Worm (Caenorhabditis elegans) whole organism, young adult: ENCODE results near the gene rbg-1.

Experiments used
- C17E4.6 ChIP-seq: fragments of 200-800 bp; sonication (Bioruptor generic); IDR thresholded peaks from 2 replicates; pipeline ENCODE4 v1.3.6; 2022; ENCODE audit warnings: missing genetic modification reagents, missing genetic modification characterization, missing compliant biosample characterization
- F10E7.11 ChIP-seq: sonication (generic microtip); optimal IDR thresholded peaks from 2 replicates; lab custom pipeline; 2017; ENCODE audit warnings: mild to moderate bottlenecking, missing genetic modification characterization, moderate library complexity, missing compliant biosample characterization
- F22D6.2 ChIP-seq: sonication (generic microtip); optimal IDR thresholded peaks from 2 replicates; lab custom pipeline; 2016; ENCODE audit warnings: mild to moderate bottlenecking, missing genetic modification characterization, missing compliant biosample characterization
- F23B12.7 ChIP-seq: sonication (generic microtip); optimal IDR thresholded peaks from 2 replicates; lab custom pipeline; 2017; ENCODE audit warnings: missing genetic modification characterization, mild to moderate bottlenecking, missing compliant biosample characterization, antibody characterized with exemption, moderate library complexity; ENCODE audit not compliant: insufficient read depth
- F37B4.10 ChIP-seq: fragments of 200-800 bp; sonication (Bioruptor generic); IDR thresholded peaks from 2 replicates; pipeline ENCODE4 v1.3.6; 2022; ENCODE audit warnings: missing genetic modification characterization, missing compliant biosample characterization
- F39B2.1 ChIP-seq: fragments of 200-800 bp; sonication (Bioruptor generic); IDR thresholded peaks from 2 replicates; pipeline ENCODE4 v1.3.6; 2022; ENCODE audit warnings: missing genetic modification reagents, missing genetic modification characterization, missing compliant biosample characterization
- F52B5.7 ChIP-seq: sonication (generic microtip); optimal IDR thresholded peaks from 2 replicates; lab custom pipeline; 2016; ENCODE audit warnings: mild to moderate bottlenecking, missing genetic modification characterization, missing compliant biosample characterization
- F55B11.4 ChIP-seq: sonication (generic microtip); optimal IDR thresholded peaks from 2 replicates; lab custom pipeline; 2016; ENCODE audit warnings: missing compliant biosample characterization, missing genetic modification characterization, borderline replicate concordance; ENCODE audit not compliant: insufficient read depth
- F57A8.1 ChIP-seq: fragments of 200-800 bp; sonication (Bioruptor generic); optimal IDR thresholded peaks from 2 replicates; lab custom pipeline; 2018; ENCODE audit warnings: mild to moderate bottlenecking, missing genetic modification characterization, moderate library complexity, missing compliant biosample characterization
- T07F8.4 ChIP-seq: sonication (generic microtip); optimal IDR thresholded peaks from 2 replicates; lab custom pipeline; 2016; ENCODE audit warnings: mild to moderate bottlenecking, missing genetic modification characterization, moderate library complexity, missing compliant biosample characterization
- T26A5.8 ChIP-seq: sonication (generic microtip); optimal IDR thresholded peaks from 2 replicates; lab custom pipeline; 2016; ENCODE audit warnings: missing genetic modification characterization, missing compliant biosample characterization
- Y95B8A.8 ChIP-seq: fragments of 200-800 bp; sonication (Bioruptor generic); IDR thresholded peaks from 2 replicates; pipeline ENCODE4 v1.3.6; 2022; ENCODE audit warnings: missing genetic modification reagents, missing genetic modification characterization, missing compliant biosample characterization
- ama-1 ChIP-seq, 3 experiments: fragments of 150-350 bp in 1 of 3; sonication (generic microtip) in 2 of 3; optimal IDR thresholded peaks; 2 replicates each; lab custom pipeline; 2014 to 2018; ENCODE audit warnings: missing biosample characterization in 2 of 3, missing genetic modification characterization in 2 of 3, missing genetic modification reagents in 2 of 3
- cebp-1 ChIP-seq, 2 experiments: fragments of 200-800 bp in 1 of 2; sonication (Bioruptor generic) in 1 of 2; sonication (generic microtip) in 1 of 2; IDR thresholded peaks in 1 of 2; optimal IDR thresholded peaks in 1 of 2; 2 replicates each; pipeline versions ENCODE4 v1.3.6 to Lab custom; 2017 to 2022; ENCODE audit warnings: missing compliant biosample characterization in 2 of 2, missing genetic modification characterization in 2 of 2, mild to moderate bottlenecking in 1 of 2, missing genetic modification reagents in 1 of 2, moderate library complexity in 1 of 2
- chd-7 ChIP-seq: sonication (generic microtip); optimal IDR thresholded peaks from 2 replicates; lab custom pipeline; 2016; ENCODE audit warnings: mild to moderate bottlenecking, missing genetic modification characterization, moderate library complexity, missing compliant biosample characterization
- die-1 ChIP-seq: sonication (generic microtip); optimal IDR thresholded peaks from 2 replicates; lab custom pipeline; 2016; ENCODE audit warnings: missing genotype, mild to moderate bottlenecking, missing genetic modification characterization, missing compliant biosample characterization
- dox-1 ChIP-seq: fragments of 200-800 bp; sonication (Bioruptor generic); IDR thresholded peaks from 2 replicates; pipeline ENCODE4 v1.3.6; 2022; ENCODE audit warnings: missing genetic modification reagents, missing genetic modification characterization, missing compliant biosample characterization
- egl-18 ChIP-seq: fragments of 200-800 bp; sonication (Bioruptor generic); IDR thresholded peaks from 2 replicates; pipeline ENCODE4 v1.3.6; 2022; ENCODE audit warnings: missing genetic modification reagents, missing genetic modification characterization, missing compliant biosample characterization
- egl-44 ChIP-seq: fragments of 200-800 bp; sonication (Bioruptor generic); IDR thresholded peaks from 2 replicates; pipeline ENCODE4 v1.3.6; 2022; ENCODE audit warnings: missing genetic modification reagents, missing genetic modification characterization, missing compliant biosample characterization
- ekl-4 ChIP-seq: fragments of 200-800 bp; sonication (Bioruptor generic); IDR thresholded peaks from 2 replicates; pipeline ENCODE4 v1.3.6; 2022; ENCODE audit warnings: missing genetic modification reagents, missing genetic modification characterization, missing compliant biosample characterization
- fkh-3 ChIP-seq: sonication (generic microtip); optimal IDR thresholded peaks from 2 replicates; lab custom pipeline; 2016; ENCODE audit warnings: mild to moderate bottlenecking, missing genetic modification characterization, missing compliant biosample characterization
- let-607 ChIP-seq, 2 experiments: fragments of 200-800 bp in 1 of 2; sonication (Bioruptor generic) in 1 of 2; sonication (generic microtip) in 1 of 2; optimal IDR thresholded peaks; 2 replicates each; lab custom pipeline; 2016 to 2018; ENCODE audit warnings: mild to moderate bottlenecking in 2 of 2, missing compliant biosample characterization in 2 of 2, missing genetic modification characterization in 2 of 2, moderate library complexity in 2 of 2, missing genotype in 1 of 2
- lin-40 ChIP-seq: sonication (generic microtip); optimal IDR thresholded peaks from 2 replicates; lab custom pipeline; 2016; ENCODE audit warnings: missing genetic modification characterization, mild to moderate bottlenecking, missing compliant biosample characterization, missing genotype, missing genetic modification reagents
- mcd-1 ChIP-seq: fragments of 200-800 bp; sonication (Bioruptor generic); IDR thresholded peaks from 2 replicates; pipeline ENCODE4 v1.3.6; 2022; ENCODE audit warnings: missing genetic modification reagents, missing genetic modification characterization, missing compliant biosample characterization
- nhr-80 ChIP-seq: sonication (generic microtip); optimal IDR thresholded peaks from 2 replicates; lab custom pipeline; 2016; ENCODE audit warnings: missing genetic modification characterization, missing compliant biosample characterization
- snpc-1.1 ChIP-seq: sonication (generic microtip); optimal IDR thresholded peaks from 2 replicates; lab custom pipeline; 2017; ENCODE audit warnings: missing genetic modification characterization, mild to moderate bottlenecking, missing compliant biosample characterization, antibody characterized with exemption, moderate library complexity, missing genotype, missing genetic modification reagents; ENCODE audit not compliant: insufficient read depth
- unc-130 ChIP-seq: sonication (generic microtip); optimal IDR thresholded peaks from 2 replicates; lab custom pipeline; 2016; ENCODE audit warnings: missing genetic modification reagents, missing genetic modification characterization, missing compliant biosample characterization
- zim-3 ChIP-seq: sonication (generic microtip); optimal IDR thresholded peaks from 2 replicates; lab custom pipeline; 2017; ENCODE audit warnings: mild to moderate bottlenecking, missing genetic modification characterization, moderate library complexity, missing compliant biosample characterization
- ztf-26 ChIP-seq: sonication (generic microtip); optimal IDR thresholded peaks from 2 replicates; lab custom pipeline; 2017; ENCODE audit warnings: missing genetic modification characterization, missing compliant biosample characterization
- ztf-3 ChIP-seq: fragments of 200-800 bp; sonication (Bioruptor generic); optimal IDR thresholded peaks from 2 replicates; lab custom pipeline; 2018; ENCODE audit warnings: mild to moderate bottlenecking, missing genetic modification characterization, missing compliant biosample characterization

Gene rbg-1

DNA sequence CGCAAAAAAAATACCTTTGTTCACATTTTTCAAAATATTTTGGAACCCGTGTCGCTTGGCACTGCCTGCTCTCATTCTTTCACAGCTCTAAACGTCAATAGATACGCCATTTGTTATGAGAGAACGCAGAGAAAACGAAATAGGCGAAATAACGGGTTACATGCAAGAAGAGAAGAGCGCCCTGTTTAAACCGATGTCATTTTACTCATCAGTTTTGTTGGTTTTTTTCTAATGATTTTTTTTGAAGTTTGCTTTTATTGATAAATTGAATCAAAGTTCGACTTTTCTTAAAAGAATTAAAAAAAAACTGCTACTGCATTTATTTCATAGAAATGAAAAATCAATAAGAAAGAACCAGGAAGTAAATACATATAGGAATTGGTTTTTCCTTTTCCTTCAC lies 4.6 kb upstream of the rbg-1 start (continued):
- no peak for TF ChIP-seq cebp-1 (GFP tag; IDR thresholded peaks at IDR 0.05; lab: Robert Waterston, UW)
- TF ChIP-seq cebp-1 (tag; optimal IDR thresholded peaks at IDR 0.05; lab: Kevin White, UChicago): peak; percentile 49
- peak in 1 of 2 experiments; percentile 10 for TF ChIP-seq let-607 (tag; optimal IDR thresholded peaks at IDR 0.05; lab: Kevin White, UChicago)
- TF ChIP-seq T26A5.8 (tag; lab: Kevin White, UChicago): no peak
- TF ChIP-seq fkh-3 (tag; lab: Kevin White, UChicago): no peak
- TF ChIP-seq F52B5.7: no peak
- peak; percentile 60 for TF ChIP-seq lin-40 (tag; lab: Kevin White, UChicago)
- no peak for TF ChIP-seq ztf-3 (GFP tag; lab: Kevin White, UChicago)
- TF ChIP-seq mcd-1 (GFP tag; lab: Robert Waterston, UW): no peak
- TF ChIP-seq F57A8.1: no peak
- no peak for TF ChIP-seq zim-3
- TF ChIP-seq ztf-26 (tag; lab: Kevin White, UChicago): peak; percentile 30
- TF ChIP-seq die-1 (tag; lab: Kevin White, UChicago): no peak
- no peak for TF ChIP-seq C17E4.6 (GFP tag; lab: Robert Waterston, UW)
- TF ChIP-seq T07F8.4 (tag; lab: Kevin White, UChicago): no peak
- TF ChIP-seq ekl-4 (GFP tag; lab: Robert Waterston, UW): no peak
- TF ChIP-seq F22D6.2: no peak
- no peak for TF ChIP-seq egl-18
- TF ChIP-seq F39B2.1 (GFP tag; lab: Robert Waterston, UW): no peak
- TF ChIP-seq ama-1 (optimal IDR thresholded peaks at IDR 0.05; lab: Kevin White, UChicago): peak; percentile 57
- TF ChIP-seq ama-1 (GFP tag; optimal IDR thresholded peaks at IDR 0.05; lab: Kevin White, UChicago): no peak
- no peak for TF ChIP-seq snpc-1.1 (tag; lab: Kevin White, UChicago)
- no peak for TF ChIP-seq F37B4.10
- no peak for TF ChIP-seq F55B11.4
- TF ChIP-seq chd-7 (tag; lab: Kevin White, UChicago): no peak
- TF ChIP-seq egl-44 (GFP tag; lab: Robert Waterston, UW): no peak

DNA sequence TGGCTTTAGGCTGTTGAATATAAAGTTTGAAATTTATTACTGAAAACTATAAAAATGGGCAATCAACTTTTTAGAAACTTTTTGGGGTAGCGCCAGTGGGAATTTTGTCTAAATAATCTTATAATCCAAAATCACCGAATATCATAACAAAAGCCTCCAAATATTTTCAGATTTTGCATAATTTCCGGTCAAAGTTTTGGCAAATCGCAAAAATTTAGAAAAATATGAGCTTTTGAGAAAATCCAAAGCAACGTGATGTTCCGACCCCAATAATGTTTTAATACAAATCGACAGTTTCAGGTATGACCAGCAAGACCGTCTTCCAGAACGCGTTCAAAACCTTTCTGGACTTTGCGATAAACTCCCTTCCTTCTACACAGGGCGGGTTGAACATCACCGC lies 3.9 kb upstream of the rbg-1 start, which contains the start of gene emre-1:
TSS of gene emre-1 (plus strand) at position 301 of the 400 bp plus-strand sequence.
- TF ChIP-seq F23B12.7 (tag; lab: Kevin White, UChicago) (no peak), F10E7.11 (no peak), unc-130 (GFP tag; lab: Kevin White, UChicago) (no peak), cebp-1 (GFP tag; IDR thresholded peaks at IDR 0.05; lab: Robert Waterston, UW) (no peak), cebp-1 (tag; optimal IDR thresholded peaks at IDR 0.05; lab: Kevin White, UChicago) (no peak)

ce11 chrX:14981620-14982019 lies 1.7 kb upstream of the rbg-1 start:
- TF ChIP-seq cebp-1 (GFP tag; IDR thresholded peaks at IDR 0.05; lab: Robert Waterston, UW) (peak; percentile 95), cebp-1 (tag; optimal IDR thresholded peaks at IDR 0.05; lab: Kevin White, UChicago) (peak; percentile 90), nhr-80 (tag; lab: Kevin White, UChicago) (peak; percentile 40), let-607 (tag; optimal IDR thresholded peaks at IDR 0.05; lab: Kevin White, UChicago) (peak; percentile 97 to 98), mcd-1 (GFP tag; lab: Robert Waterston, UW) (peak; percentile 37; the same call in 1 of the 2 replicates), dox-1 (GFP tag; lab: Robert Waterston, UW) (peak; percentile 54)

DNA sequence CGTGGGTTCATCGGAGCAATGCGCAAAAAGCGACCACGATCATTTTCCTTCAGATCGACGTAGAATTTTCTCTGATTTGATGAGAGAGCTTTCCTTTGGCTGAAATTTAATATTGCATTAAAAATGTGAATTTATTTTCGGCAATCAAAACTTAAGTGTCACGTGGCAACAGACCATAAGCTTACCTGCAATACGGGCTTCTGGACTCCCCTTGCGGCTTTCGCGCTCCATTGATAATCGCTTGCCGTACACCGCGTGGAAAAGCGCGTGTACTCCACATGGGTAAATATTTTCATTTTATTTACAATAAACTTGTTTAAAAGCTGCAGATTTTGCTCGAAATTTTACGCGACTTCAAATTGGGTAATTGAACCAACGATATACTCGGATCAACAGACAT lies 808 bp upstream of the rbg-1 start, which contains the start of gene plp-2:
TSS of gene plp-2 (minus strand) at position 280 of the 400 bp plus-strand sequence.
- TF ChIP-seq mcd-1 (GFP tag; lab: Robert Waterston, UW) (0 out of 2 replicates have a peak, but pooled peaks have one; percentile 21), Y95B8A.8 (no peak), dox-1 (GFP tag; lab: Robert Waterston, UW) (0 out of 2 replicates have a peak, but pooled peaks have one; percentile 17)
